Fruit fly (Drosophila melanogaster) Kc167 (cell line): ENCODE results near the gene qtc.

Experiments used
- Myc ChIP-seq: fragments of >200 bp; optimal IDR thresholded peaks from 2 replicates; lab custom pipeline; 2017; ENCODE audit warnings: missing external identifiers
- Sin3A ChIP-seq: fragments of >200 bp; optimal IDR thresholded peaks from 2 replicates; lab custom pipeline; 2018; ENCODE audit warnings: missing external identifiers

dm6 chr2L:5090352-5090751 lies 29.7 kb downstream of the qtc start:
- no peak for TF ChIP-seq Sin3A
- no peak for TF ChIP-seq Myc
